Worm (Caenorhabditis elegans) whole organism, late embryonic: ENCODE results near the gene W09G10.9.

Experiments used
- C08G9.2 ChIP-seq: sonication (generic microtip); optimal IDR thresholded peaks from 2 replicates; lab custom pipeline; 2016; ENCODE audit warnings: mild to moderate bottlenecking, missing genetic modification characterization, moderate library complexity, missing compliant biosample characterization
- F13H6.1 ChIP-seq: sonication (generic microtip); optimal IDR thresholded peaks from 2 replicates; lab custom pipeline; 2016; ENCODE audit warnings: missing genetic modification characterization, missing compliant biosample characterization
- K02D7.2 ChIP-seq: sonication (generic microtip); optimal IDR thresholded peaks from 2 replicates; lab custom pipeline; 2017; ENCODE audit warnings: mild to moderate bottlenecking, missing genetic modification characterization, missing compliant biosample characterization
- T23F11.4 ChIP-seq: fragments of 200-800 bp; sonication (Bioruptor generic); optimal IDR thresholded peaks from 2 replicates; lab custom pipeline; 2018; ENCODE audit warnings: mild to moderate bottlenecking, missing genetic modification characterization, missing compliant biosample characterization
- ahr-1 ChIP-seq: sonication (generic microtip); optimal IDR thresholded peaks from 2 replicates; lab custom pipeline; 2016; ENCODE audit warnings: missing genetic modification characterization, missing compliant biosample characterization
- ama-1 ChIP-seq: fragments of 150-350 bp; optimal IDR thresholded peaks from 2 replicates; lab custom pipeline; 2014
- ceh-14 ChIP-seq: sonication (generic microtip); optimal IDR thresholded peaks from 2 replicates; lab custom pipeline; 2016; ENCODE audit warnings: missing genotype, missing genetic modification characterization, missing compliant biosample characterization
- ceh-18 ChIP-seq: sonication (generic microtip); optimal IDR thresholded peaks from 2 replicates; lab custom pipeline; 2016; ENCODE audit warnings: missing genetic modification characterization, missing compliant biosample characterization
- ceh-19 ChIP-seq: fragments of 200-800 bp; sonication (Bioruptor generic); optimal IDR thresholded peaks from 2 replicates; lab custom pipeline; 2018; ENCODE audit warnings: mild to moderate bottlenecking, missing genetic modification characterization, missing compliant biosample characterization
- ceh-2 ChIP-seq: sonication (generic microtip); optimal IDR thresholded peaks from 2 replicates; lab custom pipeline; 2016; ENCODE audit warnings: missing genotype, missing genetic modification characterization, missing compliant biosample characterization
- ceh-22 ChIP-seq: sonication (generic microtip); optimal IDR thresholded peaks from 2 replicates; lab custom pipeline; 2017; ENCODE audit warnings: missing biosample characterization, missing genetic modification characterization
- ceh-24 ChIP-seq: sonication (generic microtip); optimal IDR thresholded peaks from 2 replicates; lab custom pipeline; 2016; ENCODE audit warnings: mild to moderate bottlenecking, missing genetic modification characterization, missing compliant biosample characterization
- ceh-30 ChIP-seq: fragments of 150-350 bp; optimal IDR thresholded peaks from 2 replicates; lab custom pipeline; 2014; ENCODE audit warnings: missing biosample characterization, missing genetic modification characterization
- ceh-31 ChIP-seq: sonication (generic microtip); optimal IDR thresholded peaks from 2 replicates; lab custom pipeline; 2016; ENCODE audit warnings: missing genetic modification characterization, missing compliant biosample characterization
- ceh-34 ChIP-seq: sonication (generic microtip); optimal IDR thresholded peaks from 2 replicates; lab custom pipeline; 2016; ENCODE audit warnings: mild to moderate bottlenecking, missing genetic modification characterization, missing compliant biosample characterization
- ceh-45 ChIP-seq: fragments of 200-800 bp; sonication (Bioruptor generic); IDR thresholded peaks from 2 replicates; pipeline ENCODE4 v1.3.6; 2022; ENCODE audit warnings: missing genetic modification reagents, missing genetic modification characterization, missing compliant biosample characterization
- ceh-48 ChIP-seq: sonication (generic microtip); optimal IDR thresholded peaks from 2 replicates; lab custom pipeline; 2016; ENCODE audit warnings: missing genetic modification characterization, inconsistent platforms, missing compliant biosample characterization
- ceh-6 ChIP-seq: fragments of 200-800 bp; sonication (Bioruptor generic); optimal IDR thresholded peaks from 2 replicates; lab custom pipeline; 2018; ENCODE audit warnings: mild to moderate bottlenecking, missing genetic modification characterization, missing compliant biosample characterization
- ceh-9 ChIP-seq: sonication (generic microtip); optimal IDR thresholded peaks from 2 replicates; lab custom pipeline; 2016; ENCODE audit warnings: mild to moderate bottlenecking, missing genetic modification characterization, inconsistent platforms, missing compliant biosample characterization
- dmd-4 ChIP-seq: sonication (generic microtip); optimal IDR thresholded peaks from 2 replicates; lab custom pipeline; 2016; ENCODE audit warnings: borderline replicate concordance, missing genetic modification characterization, missing compliant biosample characterization
- dve-1 ChIP-seq: sonication (generic microtip); optimal IDR thresholded peaks from 2 replicates; lab custom pipeline; 2017; ENCODE audit warnings: antibody characterized with exemption, mild to moderate bottlenecking, missing genetic modification characterization, missing compliant biosample characterization
- elt-4 ChIP-seq: sonication (generic microtip); optimal IDR thresholded peaks from 2 replicates; lab custom pipeline; 2016; ENCODE audit warnings: missing genetic modification characterization, missing compliant biosample characterization
- ets-4 ChIP-seq: sonication (generic microtip); optimal IDR thresholded peaks from 2 replicates; lab custom pipeline; 2016; ENCODE audit warnings: missing genetic modification characterization, missing compliant biosample characterization
- eyg-1 ChIP-seq: sonication (generic microtip); optimal IDR thresholded peaks from 2 replicates; lab custom pipeline; 2016; ENCODE audit warnings: missing genotype, missing genetic modification characterization, missing compliant biosample characterization
- fax-1 ChIP-seq: sonication (generic microtip); optimal IDR thresholded peaks from 2 replicates; lab custom pipeline; 2016; ENCODE audit warnings: missing genotype, missing genetic modification characterization, missing compliant biosample characterization
- fkh-10 ChIP-seq: fragments of 150-350 bp; optimal IDR thresholded peaks from 2 replicates; lab custom pipeline; 2014; ENCODE audit warnings: missing biosample characterization, missing genetic modification reagents, missing genetic modification characterization
- fkh-6 ChIP-seq: sonication (generic microtip); optimal IDR thresholded peaks from 2 replicates; lab custom pipeline; 2016; ENCODE audit warnings: missing genetic modification characterization, missing compliant biosample characterization
- hlh-13 ChIP-seq: fragments of 200-800 bp; sonication (Bioruptor generic); optimal IDR thresholded peaks from 2 replicates; lab custom pipeline; 2018; ENCODE audit warnings: mild to moderate bottlenecking, missing genetic modification characterization, missing compliant biosample characterization
- hlh-15 ChIP-seq: sonication (generic microtip); optimal IDR thresholded peaks from 2 replicates; lab custom pipeline; 2016; ENCODE audit warnings: missing genetic modification characterization, missing compliant biosample characterization
- hlh-30 ChIP-seq: sonication (generic microtip); optimal IDR thresholded peaks from 2 replicates; lab custom pipeline; 2017; ENCODE audit warnings: antibody characterized with exemption, missing genetic modification characterization, missing compliant biosample characterization; ENCODE audit not compliant: insufficient read depth
- hlh-6 ChIP-seq: sonication (generic microtip); optimal IDR thresholded peaks from 2 replicates; lab custom pipeline; 2016; ENCODE audit warnings: missing genotype, missing genetic modification characterization, missing compliant biosample characterization
- lim-6 ChIP-seq: sonication (generic microtip); optimal IDR thresholded peaks from 2 replicates; lab custom pipeline; 2016; ENCODE audit warnings: missing genetic modification characterization, missing compliant biosample characterization
- lin-11 ChIP-seq: fragments of 200-800 bp; sonication (Bioruptor generic); optimal IDR thresholded peaks from 2 replicates; lab custom pipeline; 2018; ENCODE audit warnings: mild to moderate bottlenecking, missing genetic modification characterization, missing compliant biosample characterization
- madf-2 ChIP-seq: sonication (generic microtip); optimal IDR thresholded peaks from 2 replicates; lab custom pipeline; 2017; ENCODE audit warnings: missing genetic modification characterization, missing compliant biosample characterization
- npax-4 ChIP-seq: sonication (generic microtip); optimal IDR thresholded peaks from 2 replicates; lab custom pipeline; 2016; ENCODE audit warnings: missing genetic modification characterization, missing compliant biosample characterization
- odd-2 ChIP-seq: sonication (generic microtip); optimal IDR thresholded peaks from 2 replicates; lab custom pipeline; 2017; ENCODE audit warnings: antibody characterized with exemption, mild to moderate bottlenecking, missing genetic modification characterization, missing compliant biosample characterization
- pat-9 ChIP-seq: fragments of 200-800 bp; sonication (Bioruptor generic); optimal IDR thresholded peaks from 2 replicates; lab custom pipeline; 2018; ENCODE audit warnings: mild to moderate bottlenecking, missing genetic modification characterization, moderate library complexity, missing compliant biosample characterization
- pax-1 ChIP-seq: fragments of 150-350 bp; optimal IDR thresholded peaks from 2 replicates; lab custom pipeline; 2014; ENCODE audit warnings: missing biosample characterization, missing genetic modification characterization
- pha-2 ChIP-seq: sonication (generic microtip); optimal IDR thresholded peaks from 2 replicates; lab custom pipeline; 2017; ENCODE audit warnings: mild to moderate bottlenecking, missing genetic modification characterization, missing compliant biosample characterization
- pha-4 ChIP-seq: fragments of 150-350 bp; optimal IDR thresholded peaks from 2 replicates; lab custom pipeline; 2018; ENCODE audit warnings: missing biosample characterization, missing genetic modification reagents, missing genetic modification characterization
- pqm-1 ChIP-seq: sonication (generic microtip); optimal IDR thresholded peaks from 2 replicates; lab custom pipeline; 2016; ENCODE audit warnings: missing genetic modification characterization, missing compliant biosample characterization
- pros-1 ChIP-seq: fragments of 150-350 bp; optimal IDR thresholded peaks from 2 replicates; lab custom pipeline; 2014; ENCODE audit warnings: missing biosample characterization, missing genetic modification reagents, missing genetic modification characterization
- ref-2 ChIP-seq: sonication (generic microtip); optimal IDR thresholded peaks from 2 replicates; lab custom pipeline; 2016; ENCODE audit warnings: missing genetic modification characterization, missing compliant biosample characterization
- rnt-1 ChIP-seq: sonication (generic microtip); optimal IDR thresholded peaks from 2 replicates; lab custom pipeline; 2016; ENCODE audit warnings: missing genetic modification characterization, missing compliant biosample characterization
- sdc-2 ChIP-seq: sonication (generic microtip); optimal IDR thresholded peaks from 2 replicates; lab custom pipeline; 2016; ENCODE audit warnings: missing genotype, missing genetic modification characterization, missing compliant biosample characterization
- sox-2 ChIP-seq: fragments of 200-800 bp; sonication (Bioruptor generic); IDR thresholded peaks from 2 replicates; pipeline ENCODE4 v1.3.6; 2022; ENCODE audit warnings: missing genetic modification reagents, missing genetic modification characterization, missing compliant biosample characterization
- sox-4 ChIP-seq: sonication (generic microtip); optimal IDR thresholded peaks from 2 replicates; lab custom pipeline; 2017; ENCODE audit warnings: mild to moderate bottlenecking, missing genetic modification characterization, inconsistent platforms, missing compliant biosample characterization
- syd-9 ChIP-seq: sonication (generic microtip); optimal IDR thresholded peaks from 2 replicates; lab custom pipeline; 2016; ENCODE audit warnings: mild to moderate bottlenecking, missing genetic modification characterization, moderate library complexity, missing compliant biosample characterization
- tbx-2 ChIP-seq: sonication (generic microtip); optimal IDR thresholded peaks from 2 replicates; lab custom pipeline; 2016; ENCODE audit warnings: missing genetic modification characterization, missing compliant biosample characterization
- tbx-7 ChIP-seq: sonication (generic microtip); optimal IDR thresholded peaks from 2 replicates; lab custom pipeline; 2016; ENCODE audit warnings: missing genotype, missing genetic modification characterization, missing compliant biosample characterization
- ttx-3 ChIP-seq: sonication (generic microtip); optimal IDR thresholded peaks from 2 replicates; lab custom pipeline; 2016; ENCODE audit warnings: missing genetic modification reagents, missing genetic modification characterization, missing compliant biosample characterization
- unc-86 ChIP-seq: sonication (generic microtip); optimal IDR thresholded peaks from 2 replicates; lab custom pipeline; 2016; ENCODE audit warnings: missing genetic modification characterization, missing compliant biosample characterization

Gene W09G10.9

DNA sequence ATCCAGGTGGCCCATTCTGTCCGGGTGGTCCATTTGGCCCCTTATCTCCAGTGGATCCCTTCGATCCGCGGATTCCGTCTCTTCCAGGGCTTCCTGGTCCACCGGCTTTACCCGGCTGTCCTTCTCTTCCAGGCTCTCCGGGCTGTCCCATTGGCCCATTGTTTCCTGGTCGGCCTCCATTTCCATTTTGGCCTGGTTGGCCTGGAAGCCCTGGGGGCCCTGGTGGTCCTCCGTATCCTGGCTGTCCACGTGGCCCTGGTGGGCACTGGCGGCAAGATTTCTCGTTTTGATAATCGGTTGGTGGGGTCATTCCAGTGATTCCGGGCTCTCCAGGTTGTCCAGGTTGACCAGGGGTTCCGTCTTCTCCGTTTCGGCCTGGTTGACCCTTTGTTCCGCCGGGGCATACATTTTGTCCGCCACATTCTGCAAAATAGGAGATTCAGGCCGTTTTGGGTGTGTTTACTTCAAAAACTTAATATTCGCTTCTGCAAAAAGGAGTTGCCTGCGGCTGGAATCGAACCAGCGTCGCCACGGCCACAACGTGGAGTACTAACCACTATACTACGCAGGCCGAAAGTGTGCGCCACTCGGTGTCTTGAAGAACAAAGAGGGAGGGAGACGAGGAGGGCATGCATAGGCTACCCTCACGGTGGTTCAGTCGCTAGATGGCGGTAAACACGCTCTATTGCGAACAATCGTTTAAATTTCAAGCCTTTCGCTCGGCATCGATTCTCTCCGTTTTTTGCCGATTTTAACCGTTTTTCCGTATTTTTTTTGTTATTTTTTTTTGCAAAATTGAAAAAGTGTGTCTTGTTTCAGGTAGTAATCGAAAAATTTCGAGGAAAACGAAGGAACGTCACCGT, at the start of gene W09G10.9:
TSS of gene W09G10.9 (plus strand) at position 813 of the 863 bp plus-strand sequence.
- TF ChIP-seq tbx-2 (tag; lab: Kevin White, UChicago), result peak; percentile 80
- TF ChIP-seq pros-1, result no peak
- peak; percentile 66 for TF ChIP-seq fkh-6 (tag; lab: Kevin White, UChicago)
- no peak for TF ChIP-seq pqm-1 (tag; lab: Kevin White, UChicago)
- peak; percentile 79 for TF ChIP-seq lin-11
- TF ChIP-seq ttx-3 (tag; lab: Kevin White, UChicago), result peak; percentile 68
- TF ChIP-seq rnt-1 (tag; lab: Kevin White, UChicago), result peak; percentile 63
- TF ChIP-seq T23F11.4 (GFP tag; lab: Kevin White, UChicago), result peak; percentile 56
- TF ChIP-seq tbx-7 (tag; lab: Kevin White, UChicago), result no peak
- no peak for TF ChIP-seq ama-1 (lab: Kevin White, UChicago)
- peak; percentile 76 for TF ChIP-seq madf-2 (tag; lab: Kevin White, UChicago)
- TF ChIP-seq K02D7.2 (tag; lab: Kevin White, UChicago), result peak; percentile 56
- peak; percentile 62 for TF ChIP-seq ceh-48 (tag; lab: Kevin White, UChicago)
- no peak for TF ChIP-seq elt-4 (tag; lab: Kevin White, UChicago)
- no peak for TF ChIP-seq syd-9 (tag; lab: Kevin White, UChicago)
- peak; percentile 13 for TF ChIP-seq ceh-14 (tag; lab: Kevin White, UChicago)
- peak; percentile 6 for TF ChIP-seq ceh-9
- TF ChIP-seq hlh-15 (tag; lab: Kevin White, UChicago), result peak; percentile 49
- no peak for TF ChIP-seq pha-4
- TF ChIP-seq ceh-2, result peak; percentile 50
- TF ChIP-seq fkh-10 (GFP tag; lab: Kevin White, UChicago), result no peak
- TF ChIP-seq ceh-18 (tag; lab: Kevin White, UChicago), result peak; percentile 73
- peak; percentile 5 for TF ChIP-seq hlh-30 (tag; lab: Kevin White, UChicago)
- no peak for TF ChIP-seq ceh-24
- peak; percentile 77 for TF ChIP-seq hlh-6
- TF ChIP-seq ceh-19 (GFP tag; lab: Kevin White, UChicago), result peak; percentile 77
- TF ChIP-seq sox-4 (tag; lab: Kevin White, UChicago), result peak; percentile 80
- TF ChIP-seq odd-2 (tag; lab: Kevin White, UChicago), result no peak
- peak; percentile 77 for TF ChIP-seq pha-2 (tag; lab: Kevin White, UChicago)
- TF ChIP-seq ahr-1 (tag; lab: Kevin White, UChicago), result peak; percentile 46
- peak; percentile 40 for TF ChIP-seq npax-4
- TF ChIP-seq ceh-45 (GFP tag; lab: Robert Waterston, UW), result peak; percentile 79
- no peak for TF ChIP-seq ceh-30 (tag; lab: Kevin White, UChicago)
- peak; percentile 4 for TF ChIP-seq C08G9.2 (tag; lab: Kevin White, UChicago)
- TF ChIP-seq ceh-22 (tag; lab: Kevin White, UChicago), result peak; percentile 59
- TF ChIP-seq sox-2 (GFP tag; lab: Robert Waterston, UW), result peak; percentile 88
- TF ChIP-seq eyg-1 (tag; lab: Kevin White, UChicago), result peak; percentile 49
- TF ChIP-seq lim-6 (tag; lab: Kevin White, UChicago), result no peak
- no peak for TF ChIP-seq F13H6.1
- TF ChIP-seq ets-4, result no peak
- TF ChIP-seq pat-9, result peak; percentile 73
- no peak for TF ChIP-seq pax-1 (tag; lab: Kevin White, UChicago)
- TF ChIP-seq ceh-31, result peak; percentile 39
- peak; percentile 65 for TF ChIP-seq ref-2 (tag; lab: Kevin White, UChicago)
- peak; percentile 70 for TF ChIP-seq dmd-4
- TF ChIP-seq hlh-13 (GFP tag; lab: Kevin White, UChicago), result peak; percentile 54
- TF ChIP-seq fax-1, result peak; percentile 65
- TF ChIP-seq unc-86 (tag; lab: Kevin White, UChicago), result peak; percentile 75
- peak; percentile 62 for TF ChIP-seq ceh-34 (tag; lab: Kevin White, UChicago)
- TF ChIP-seq ceh-6, result peak; percentile 83
- TF ChIP-seq sdc-2 (tag; lab: Kevin White, UChicago), result peak; percentile 48
- TF ChIP-seq dve-1 (tag; lab: Kevin White, UChicago), result peak; percentile 12
